Worm (Caenorhabditis elegans): Measurements from ENCODE around the gene vamp-8.

- no peak for TF ChIP-seq ceh-13 (GFP tag; optimal IDR thresholded peaks at IDR 0.05)
- no peak for TF ChIP-seq hmbx-1 (tag; optimal IDR thresholded peaks at IDR 0.05)
- no peak for TF ChIP-seq ama-1 (optimal IDR thresholded peaks at IDR 0.05)
- TF ChIP-seq ceh-36 (tag; optimal IDR thresholded peaks at IDR 0.05) = no peak
- no peak for TF ChIP-seq sea-1 (GFP tag; conservative IDR thresholded peaks at IDR 0.05)
- no peak for TF ChIP-seq tra-4 (tag; optimal IDR thresholded peaks at IDR 0.05)
- TF ChIP-seq scrt-1 (GFP tag; IDR thresholded peaks at IDR 0.05) = no peak
- TF ChIP-seq ets-7 (tag; optimal IDR thresholded peaks at IDR 0.05) = no peak
- TF ChIP-seq flt-1 (GFP tag; IDR thresholded peaks at IDR 0.05) = no peak
Observed at ce11 chrIV:13866754-13867153, 1.8 kb upstream of the vamp-8 start, which contains the start of gene B0513.90.
